Fruit fly (Drosophila melanogaster) whole organism, prepupa: ENCODE results near the gene Patj.

Experiments used
- CG11762 ChIP-seq: fragments of 200-800 bp; sonication (Bioruptor generic); optimal IDR thresholded peaks from 3 replicates; lab custom pipeline; 2016; ENCODE audit warnings: missing biosample characterization, missing genetic modification characterization; ENCODE audit not compliant: insufficient read depth
- CG16779 ChIP-seq: fragments of 200-800 bp; sonication (Bioruptor generic); optimal IDR thresholded peaks from 3 replicates; lab custom pipeline; 2017; ENCODE audit warnings: missing biosample characterization, mild to moderate bottlenecking, missing genetic modification characterization
- CG32006 ChIP-seq: fragments of 200-800 bp; sonication (Bioruptor generic); optimal IDR thresholded peaks from 3 replicates; lab custom pipeline; 2017; ENCODE audit warnings: missing biosample characterization, mild to moderate bottlenecking, missing genetic modification characterization
- OdsH ChIP-seq: fragments of 200-800 bp; sonication (Bioruptor generic); optimal IDR thresholded peaks from 3 replicates; lab custom pipeline; 2016; ENCODE audit warnings: missing biosample characterization, missing genetic modification characterization
- pdm3 ChIP-seq: fragments of 200-800 bp; sonication (Bioruptor generic); optimal IDR thresholded peaks from 3 replicates; lab custom pipeline; 2016; ENCODE audit warnings: missing biosample characterization, missing genetic modification characterization

DNA sequence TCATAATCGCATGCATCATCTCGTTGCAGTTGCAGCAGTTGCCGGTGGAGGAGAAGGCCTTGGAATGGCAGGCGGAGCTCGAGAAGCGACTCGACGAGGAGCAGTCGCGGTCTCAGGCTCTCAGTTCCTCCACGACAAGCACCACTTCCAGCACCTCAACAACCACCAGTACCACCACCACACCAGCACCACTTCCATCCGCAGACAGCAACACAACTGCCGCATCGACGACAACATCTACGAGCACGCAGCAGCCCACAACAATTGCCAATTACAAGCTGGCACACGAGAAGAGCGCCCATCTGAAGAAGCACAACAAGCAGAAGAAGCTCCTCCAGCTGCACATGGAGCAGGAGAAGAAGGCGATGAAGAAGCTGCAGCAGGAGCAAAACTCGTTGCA lies 23.8 kb downstream of the Patj start:
- TF ChIP-seq CG32006 (GFP tag; lab: Kevin White, UChicago): no peak
- TF ChIP-seq CG16779: no peak
- no peak for TF ChIP-seq pdm3
- no peak for TF ChIP-seq OdsH (GFP tag; lab: Kevin White, UChicago)
- TF ChIP-seq CG11762 (GFP tag; lab: Kevin White, UChicago): no peak
